Worm (Caenorhabditis elegans) whole organism, L4 larva: Measurements from ENCODE around the gene H20E11.1.

Experiments used
- ZK337.2 ChIP-seq: fragments of 200-800 bp; sonication (Bioruptor generic); IDR thresholded peaks from 2 replicates; pipeline ENCODE4 v1.3.6; 2022; ENCODE audit warnings: missing genetic modification reagents, missing genetic modification characterization, missing compliant biosample characterization
- dpl-1 ChIP-seq: fragments of 150-350 bp; optimal IDR thresholded peaks from 2 replicates; lab custom pipeline; 2014; ENCODE audit warnings: missing biosample characterization, missing genetic modification reagents, missing genetic modification characterization
- dve-1 ChIP-seq: sonication (generic microtip); optimal IDR thresholded peaks from 2 replicates; lab custom pipeline; 2017; ENCODE audit warnings: antibody characterized with exemption, mild to moderate bottlenecking, missing genetic modification characterization, missing compliant biosample characterization; ENCODE audit not compliant: insufficient read depth
- mes-2 ChIP-seq: sonication (generic microtip); optimal IDR thresholded peaks from 2 replicates; lab custom pipeline; 2016; ENCODE audit warnings: missing genotype, mild to moderate bottlenecking, missing genetic modification characterization, missing compliant biosample characterization; ENCODE audit not compliant: poor library complexity, severe bottlenecking
- skn-1 ChIP-seq: fragments of 150-350 bp; optimal IDR thresholded peaks from 2 replicates; lab custom pipeline; 2014; ENCODE audit warnings: missing biosample characterization, missing genetic modification characterization
- zag-1 ChIP-seq: fragments of 150-350 bp; optimal IDR thresholded peaks from 2 replicates; lab custom pipeline; 2014; ENCODE audit warnings: missing biosample characterization, missing genetic modification characterization

ce11 chrIV:6878912-6879554 is 49.1 kb downstream of the H20E11.1 start:
- TF ChIP-seq mes-2 (tag; lab: Kevin White, UChicago) = no peak
- no peak for TF ChIP-seq ZK337.2 (GFP tag; lab: Robert Waterston, UW)
- TF ChIP-seq skn-1 = no peak
- no peak for TF ChIP-seq dve-1 (tag; lab: Kevin White, UChicago)
- no peak for TF ChIP-seq dpl-1 (GFP tag; lab: Kevin White, UChicago)
- TF ChIP-seq zag-1 (tag; lab: Kevin White, UChicago) = no peak
